Fruit fly (Drosophila melanogaster): Measurements from ENCODE around the gene Nup58.

Gene Nup58

dm6 chr3R:19627792-19628522 lies 16.9 kb upstream of the Nup58 start (continued):
- TF ChIP-seq pan (optimal IDR thresholded peaks at IDR 0.05) (peak in 1 of 2 experiments; percentile 60), pan (GFP tag; optimal IDR thresholded peaks at IDR 0.05 in 1 of 2, IDR thresholded peaks at IDR 0.05 in 1 of 2) (peak in 1 of 2 experiments; percentile 29), trem (tag; optimal IDR thresholded peaks at IDR 0.05) (peak; percentile 27), CG15011 (GFP tag; optimal IDR thresholded peaks at IDR 0.05) (peak; percentile 43), chinmo (GFP tag; IDR thresholded peaks at IDR 0.05; ENCODE audit: partially characterized antibody) (no peak), Stat92E (GFP tag; optimal IDR thresholded peaks at IDR 0.05) (peak in 1 of 3 experiments; percentile 43), gsb-n (tag; optimal IDR thresholded peaks at IDR 0.05) (no peak), CG12071 (GFP tag; optimal IDR thresholded peaks at IDR 0.05) (peak; percentile 34), lmd (GFP tag; IDR thresholded peaks at IDR 0.05) (peak; percentile 35; the same call in 1 of the 2 replicates), Xrp1 (GFP tag; IDR thresholded peaks at IDR 0.05) (peak; percentile 49; the same call in 1 of the 2 replicates), ap (GFP tag; IDR thresholded peaks at IDR 0.05) (no peak), CG31224 (GFP tag; IDR thresholded peaks at IDR 0.05) (no peak), CG17359 (tag; optimal IDR thresholded peaks at IDR 0.05) (peak; percentile 52), dmrt11E (tag; optimal IDR thresholded peaks at IDR 0.05) (no peak), CG3726 (GFP tag; IDR thresholded peaks at IDR 0.05) (no peak), NFAT (GFP tag; IDR thresholded peaks at IDR 0.05) (no peak), tup (GFP tag; optimal IDR thresholded peaks at IDR 0.05) (no peak), bigmax (GFP tag; optimal IDR thresholded peaks at IDR 0.05) (no peak), Nf-YB (GFP tag; optimal IDR thresholded peaks at IDR 0.05) (no peak), slp2 (GFP tag; optimal IDR thresholded peaks at IDR 0.05) (no peak), ewg (GFP tag; optimal IDR thresholded peaks at IDR 0.05) (no peak), CG30431 (GFP tag; optimal IDR thresholded peaks at IDR 0.05) (peak; percentile 6), Neu2 (GFP tag; optimal IDR thresholded peaks at IDR 0.05; ENCODE audit: borderline replicate concordance) (no peak), CG10654 (GFP tag; optimal IDR thresholded peaks at IDR 0.05) (peak; percentile 52), odd (GFP tag; optimal IDR thresholded peaks at IDR 0.05) (no peak), lbe (GFP tag; optimal IDR thresholded peaks at IDR 0.05) (no peak), CG9932 (GFP tag; IDR thresholded peaks at IDR 0.05) (no peak), NfI (GFP tag; optimal IDR thresholded peaks at IDR 0.05) (peak; percentile 14), gfzf (GFP tag; optimal IDR thresholded peaks at IDR 0.05) (no peak), CG5245 (GFP tag; optimal IDR thresholded peaks at IDR 0.05) (peak; percentile 5), caup (GFP tag; optimal IDR thresholded peaks at IDR 0.05; ENCODE audit: severe bottlenecking) (peak; percentile 67), CG32532 (GFP tag; IDR thresholded peaks at IDR 0.05) (peak; percentile 54; the same call in 1 of the 2 replicates), CG30403 (GFP tag; optimal IDR thresholded peaks at IDR 0.05) (peak; percentile 30), kah (GFP tag; optimal IDR thresholded peaks at IDR 0.05) (no peak), CG18476 (GFP tag; optimal IDR thresholded peaks at IDR 0.05) (no peak), gem (tag; optimal IDR thresholded peaks at IDR 0.05) (peak; percentile 50), fd3F (GFP tag; optimal IDR thresholded peaks at IDR 0.05) (no peak), Fer1 (GFP tag; optimal IDR thresholded peaks at IDR 0.05) (peak; percentile 61), Awh (GFP tag; IDR thresholded peaks at IDR 0.05) (no peak), CG3065 (GFP tag; optimal IDR thresholded peaks at IDR 0.05) (no peak), CG7839 (tag; optimal IDR thresholded peaks at IDR 0.05) (peak; percentile 76), esg (GFP tag; conservative IDR thresholded peaks at IDR 0.05) (0 out of 2 replicates have a peak, but pooled peaks have one; percentile 14), CG31441 (GFP tag; IDR thresholded peaks at IDR 0.05) (peak; percentile 63), CG6765 (GFP tag; optimal IDR thresholded peaks at IDR 0.05) (peak; percentile 29), Oli (tag; optimal IDR thresholded peaks at IDR 0.05) (peak; percentile 5), CG4820 (GFP tag; optimal IDR thresholded peaks at IDR 0.05) (peak; percentile 54), Opbp (GFP tag; IDR thresholded peaks at IDR 0.05; ENCODE audit: partially characterized antibody) (no peak), CG12391 (tag; optimal IDR thresholded peaks at IDR 0.05) (peak; percentile 20)
